Comparison of ENCODE assay signal across 2 worm cellular contexts in genomic region chrV:13393333-13393803, ce11.
TF ChIP-seq lines count a peak whose summit lies in the region.

No protein-coding gene starts in this region.

TF ChIP-seq in whole organism, L4 larva, 104 proteins besides CTCF, POLR2A, EP300 and RAD21 (continued from another document and continues in another):
- TF ChIP-seq F10B5.3 (tag; optimal IDR thresholded peaks at IDR 0.05; lab: Kevin White, UChicago) (no peak), arid-1 (GFP tag; conservative IDR thresholded peaks at IDR 0.05; lab: Robert Waterston, UW) (no peak), nhr-41 (GFP tag; IDR thresholded peaks at IDR 0.05; lab: Robert Waterston, UW) (no peak), nhr-111 (GFP tag; optimal IDR thresholded peaks at IDR 0.05; lab: Kevin White, UChicago) (no peak), F37D6.2 (tag; optimal IDR thresholded peaks at IDR 0.05; lab: Kevin White, UChicago) (no peak), Y48G9A.11 (GFP tag; IDR thresholded peaks at IDR 0.05; lab: Robert Waterston, UW) (no peak), spr-3 (GFP tag; optimal IDR thresholded peaks at IDR 0.05; lab: Kevin White, UChicago) (no peak), Y75B8A.6 (GFP tag; IDR thresholded peaks at IDR 0.05; lab: Robert Waterston, UW) (no peak), php-3 (GFP tag; IDR thresholded peaks at IDR 0.05; lab: Robert Waterston, UW) (no peak), mes-2 (tag; optimal IDR thresholded peaks at IDR 0.05; lab: Kevin White, UChicago; ENCODE audit: poor library complexity, severe bottlenecking) (no peak), ama-1 (optimal IDR thresholded peaks at IDR 0.05; lab: Kevin White, UChicago) (no peak), T20F7.1 (GFP tag; optimal IDR thresholded peaks at IDR 0.05; lab: Kevin White, UChicago) (no peak), nhr-237 (tag; optimal IDR thresholded peaks at IDR 0.05; lab: Kevin White, UChicago) (no peak), zip-2 (tag; optimal IDR thresholded peaks at IDR 0.05; lab: Kevin White, UChicago) (no peak), set-16 (GFP tag; IDR thresholded peaks at IDR 0.05; lab: Robert Waterston, UW) (peak; percentile 73), ceh-32 (tag; optimal IDR thresholded peaks at IDR 0.05; lab: Kevin White, UChicago; ENCODE audit: poor library complexity) (no peak), lin-13 (GFP tag; optimal IDR thresholded peaks at IDR 0.05; lab: Kevin White, UChicago) (no peak), ctbp-1 (GFP tag; IDR thresholded peaks at IDR 0.05; lab: Robert Waterston, UW) (peak; percentile 41; the same call in 1 of the 2 replicates), nhr-102 (tag; optimal IDR thresholded peaks at IDR 0.05; lab: Kevin White, UChicago) (no peak), unc-62 (GFP tag; optimal IDR thresholded peaks at IDR 0.05 in 1 of 2; lab: Kevin White, UChicago) (peak in 1 of 2 experiments; percentile 85), unc-62 (tag; optimal IDR thresholded peaks at IDR 0.05; lab: Kevin White, UChicago) (no peak), dmd-6 (GFP tag; IDR thresholded peaks at IDR 0.05; lab: Robert Waterston, UW) (no peak), mxl-3 (GFP tag; optimal IDR thresholded peaks at IDR 0.05; lab: Kevin White, UChicago) (peak; percentile 57), nhr-6 (tag; optimal IDR thresholded peaks at IDR 0.05; lab: Kevin White, UChicago) (no peak), zip-11 (GFP tag; IDR thresholded peaks at IDR 0.05; lab: Robert Waterston, UW) (no peak), lir-3 (tag; optimal IDR thresholded peaks at IDR 0.05; lab: Kevin White, UChicago) (no peak), hmg-1.1 (GFP tag; IDR thresholded peaks at IDR 0.05; lab: Robert Waterston, UW) (no peak), madf-9 (GFP tag; conservative IDR thresholded peaks at IDR 0.05; lab: Robert Waterston, UW) (no peak), daf-16 (GFP tag; optimal IDR thresholded peaks at IDR 0.05; lab: Kevin White, UChicago) (no peak), daf-16 (tag; optimal IDR thresholded peaks at IDR 0.05; lab: Kevin White, UChicago) (no peak), gei-8 (GFP tag; optimal IDR thresholded peaks at IDR 0.05; lab: Kevin White, UChicago) (peak; percentile 8), ceh-28 (tag; optimal IDR thresholded peaks at IDR 0.05; lab: Kevin White, UChicago) (no peak), lin-39 (tag; optimal IDR thresholded peaks at IDR 0.05; lab: Kevin White, UChicago) (no peak), pha-4 (GFP tag; IDR thresholded peaks at IDR 0.05; lab: Robert Waterston, UW) (no peak), pha-4 (tag; optimal IDR thresholded peaks at IDR 0.05; lab: Kevin White, UChicago) (no peak), vab-7 (GFP tag; IDR thresholded peaks at IDR 0.05; lab: Robert Waterston, UW) (no peak), daf-12 (tag; optimal IDR thresholded peaks at IDR 0.05; lab: Kevin White, UChicago) (no peak), lin-29 (GFP tag; IDR thresholded peaks at IDR 0.05; lab: Robert Waterston, UW) (no peak), nhr-28 (tag; optimal IDR thresholded peaks at IDR 0.05; lab: Kevin White, UChicago) (peak; percentile 87), duxl-1 (tag; optimal IDR thresholded peaks at IDR 0.05; lab: Kevin White, UChicago; ENCODE audit: poor library complexity) (no peak), zag-1 (tag; optimal IDR thresholded peaks at IDR 0.05; lab: Kevin White, UChicago) (no peak), nhr-76 (tag; optimal IDR thresholded peaks at IDR 0.05; lab: Kevin White, UChicago) (no peak), nhr-77 (tag; optimal IDR thresholded peaks at IDR 0.05; lab: Kevin White, UChicago) (no peak), nhr-42 (GFP tag; IDR thresholded peaks at IDR 0.05; lab: Robert Waterston, UW) (no peak), unc-130 (GFP tag; optimal IDR thresholded peaks at IDR 0.05; lab: Kevin White, UChicago) (no peak), fkh-10 (GFP tag; optimal IDR thresholded peaks at IDR 0.05; lab: Kevin White, UChicago) (no peak), dpl-1 (GFP tag; optimal IDR thresholded peaks at IDR 0.05; lab: Kevin White, UChicago) (no peak), lin-1 (GFP tag; IDR thresholded peaks at IDR 0.05; lab: Robert Waterston, UW) (no peak), snpc-1.2 (GFP tag; IDR thresholded peaks at IDR 0.05; lab: Robert Waterston, UW) (no peak), nhr-25 (tag; optimal IDR thresholded peaks at IDR 0.05; lab: Kevin White, UChicago; ENCODE audit: borderline replicate concordance, insufficient read depth) (no peak), ztf-7 (tag; optimal IDR thresholded peaks at IDR 0.05; lab: Kevin White, UChicago) (no peak), cey-2 (tag; optimal IDR thresholded peaks at IDR 0.05; lab: Kevin White, UChicago; ENCODE audit: borderline replicate concordance, insufficient read depth) (no peak), R02D3.7 (tag; optimal IDR thresholded peaks at IDR 0.05; lab: Kevin White, UChicago) (no peak), egl-43 (GFP tag; IDR thresholded peaks at IDR 0.05; lab: Robert Waterston, UW) (0 out of 2 replicates have a peak, but pooled peaks have one; percentile 15), attf-4 (tag; optimal IDR thresholded peaks at IDR 0.05; lab: Kevin White, UChicago) (no peak), mxl-2 (GFP tag; conservative IDR thresholded peaks at IDR 0.05; lab: Robert Waterston, UW) (no peak), skn-1 (tag; optimal IDR thresholded peaks at IDR 0.05; lab: Kevin White, UChicago) (no peak), tag-97 (GFP tag; IDR thresholded peaks at IDR 0.05; lab: Robert Waterston, UW) (no peak), lsy-2 (tag; optimal IDR thresholded peaks at IDR 0.05; lab: Kevin White, UChicago) (no peak), ceh-44 (GFP tag; IDR thresholded peaks at IDR 0.05; lab: Robert Waterston, UW) (no peak), zfp-2 (tag; optimal IDR thresholded peaks at IDR 0.05; lab: Kevin White, UChicago) (no peak), fos-1 (tag; optimal IDR thresholded peaks at IDR 0.05; lab: Kevin White, UChicago) (no peak), ztf-11 (tag; optimal IDR thresholded peaks at IDR 0.05; lab: Kevin White, UChicago) (no peak), dmd-8 (GFP tag; IDR thresholded peaks at IDR 0.05; lab: Robert Waterston, UW) (no peak), Y5F2A.4 (GFP tag; optimal IDR thresholded peaks at IDR 0.05; lab: Kevin White, UChicago) (no peak), F26F4.8 (GFP tag; conservative IDR thresholded peaks at IDR 0.05; lab: Robert Waterston, UW) (no peak), madf-5 (GFP tag; IDR thresholded peaks at IDR 0.05; lab: Robert Waterston, UW) (no peak), ZK337.2 (GFP tag; IDR thresholded peaks at IDR 0.05; lab: Robert Waterston, UW) (no peak), Y105C5A.15 (GFP tag; IDR thresholded peaks at IDR 0.05; lab: Robert Waterston, UW) (no peak)

TF ChIP-seq in whole organism, late embryonic, 69 proteins besides CTCF, POLR2A, EP300 and RAD21 (continued from another document):
- TF ChIP-seq ceh-31 (tag; optimal IDR thresholded peaks at IDR 0.05; lab: Kevin White, UChicago) (peak; percentile 37), fkh-6 (tag; optimal IDR thresholded peaks at IDR 0.05; lab: Kevin White, UChicago) (peak; percentile 17)
